Worm (Caenorhabditis elegans): ENCODE data around the gene T23F11.6.

DNA sequence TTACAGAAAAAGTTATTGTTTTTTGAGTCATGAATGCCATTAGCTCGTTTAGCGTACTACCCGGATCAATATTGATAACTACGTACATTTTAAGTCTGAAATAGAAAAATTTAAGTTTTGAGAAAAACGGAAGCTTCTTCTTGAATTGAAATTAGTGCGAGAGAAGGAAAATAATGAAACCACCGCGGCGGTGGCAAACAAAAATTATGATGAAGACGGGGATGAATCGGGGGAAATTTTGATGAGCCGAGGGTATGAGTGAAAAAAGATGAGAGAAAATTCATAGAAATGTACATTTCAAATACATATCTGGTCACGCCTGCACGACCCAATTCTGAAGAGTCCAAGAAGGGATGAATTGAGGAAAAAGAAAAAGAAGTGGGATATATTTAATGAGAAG is 17.6 kb upstream of the T23F11.6 start, which contains the start of gene T23F11.4:
- TF ChIP-seq ama-1 (optimal IDR thresholded peaks at IDR 0.05): no peak
- TF ChIP-seq unc-3 (GFP tag; conservative IDR thresholded peaks at IDR 0.05): no peak
- TF ChIP-seq unc-3 (tag; optimal IDR thresholded peaks at IDR 0.05): no peak
- TF ChIP-seq ztf-16 (tag; optimal IDR thresholded peaks at IDR 0.05): no peak
- TF ChIP-seq madf-2 (tag; optimal IDR thresholded peaks at IDR 0.05): no peak
- no peak for TF ChIP-seq eyg-1 (tag; optimal IDR thresholded peaks at IDR 0.05)
- TF ChIP-seq lin-11 (tag; optimal IDR thresholded peaks at IDR 0.05): no peak
- TF ChIP-seq nhr-11 (tag; optimal IDR thresholded peaks at IDR 0.05): no peak
- TF ChIP-seq tbx-2 (tag; optimal IDR thresholded peaks at IDR 0.05): no peak
- no peak for TF ChIP-seq T23F11.4 (GFP tag; optimal IDR thresholded peaks at IDR 0.05)
- no peak for TF ChIP-seq pqm-1 (tag; optimal IDR thresholded peaks at IDR 0.05)
- TF ChIP-seq pat-9 (tag; optimal IDR thresholded peaks at IDR 0.05): no peak
- no peak for TF ChIP-seq fkh-10 (GFP tag; optimal IDR thresholded peaks at IDR 0.05)
